Fruit fly (Drosophila melanogaster): ENCODE measurements around the gene Dyro.
A peak's percentile ranks its signal among the peaks of the same experiment; 100 is the strongest.

Gene Dyro

DNA sequence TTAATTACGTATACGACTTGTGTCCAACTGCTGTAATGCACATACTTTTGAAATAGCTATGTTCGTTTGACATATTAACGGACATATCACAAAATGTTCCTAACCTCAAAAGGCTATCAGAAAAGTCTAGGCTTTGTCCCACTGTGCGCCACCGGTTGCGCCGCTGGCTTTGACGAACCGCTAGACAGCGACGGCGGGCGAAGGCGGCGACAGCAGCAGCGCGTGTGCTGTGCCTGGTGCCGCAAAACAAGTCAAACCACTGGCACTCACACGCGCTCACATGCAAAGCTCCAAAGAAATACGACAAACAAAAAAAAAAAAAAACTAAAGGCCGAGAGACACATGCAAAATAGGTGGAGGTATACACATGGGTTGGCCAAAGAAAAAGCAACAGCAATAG is 2.3 kb downstream of the Dyro start (continued):
- TF ChIP-seq sens (GFP tag) = peak; percentile 62
- peak; percentile 75 for TF ChIP-seq Rfx (GFP tag; IDR thresholded peaks at IDR 0.05)
- no peak for TF ChIP-seq HLHmδ (GFP tag; optimal IDR thresholded peaks at IDR 0.05)
- no peak for TF ChIP-seq CG6813 (GFP tag; optimal IDR thresholded peaks at IDR 0.05)
- no peak for TF ChIP-seq CG8089 (GFP tag; optimal IDR thresholded peaks at IDR 0.05)
- no peak for TF ChIP-seq CG1792 (GFP tag; optimal IDR thresholded peaks at IDR 0.05)
- TF ChIP-seq Chrac-16 (GFP tag; optimal IDR thresholded peaks at IDR 0.05) = no peak
- TF ChIP-seq CG9609 (GFP tag; optimal IDR thresholded peaks at IDR 0.05) = no peak
- TF ChIP-seq ssp (GFP tag; IDR thresholded peaks at IDR 0.05) = no peak
- TF ChIP-seq sob (GFP tag; IDR thresholded peaks at IDR 0.05) = peak; percentile 69
- no peak for TF ChIP-seq CG42726 (GFP tag; IDR thresholded peaks at IDR 0.05; ENCODE audit: partially characterized antibody)
- peak; percentile 58; the same call in 1 of the 3 replicates for TF ChIP-seq ci (GFP tag; IDR thresholded peaks at IDR 0.05)
- no peak for TF ChIP-seq crp (GFP tag; optimal IDR thresholded peaks at IDR 0.05)
- TF ChIP-seq CG11504 (tag; optimal IDR thresholded peaks at IDR 0.05) = peak; percentile 43
- no peak for TF ChIP-seq CG15601 (tag; optimal IDR thresholded peaks at IDR 0.05)
- no peak for TF ChIP-seq MESR4 (GFP tag; optimal IDR thresholded peaks at IDR 0.05)
- TF ChIP-seq Side (GFP tag; optimal IDR thresholded peaks at IDR 0.05) = no peak
- no peak for TF ChIP-seq Bgb (GFP tag; IDR thresholded peaks at IDR 0.05; ENCODE audit: partially characterized antibody)
- TF ChIP-seq Lpt (GFP tag; optimal IDR thresholded peaks at IDR 0.05) = no peak
- TF ChIP-seq br (optimal IDR thresholded peaks at IDR 0.05) = no peak
- peak in 1 of 2 experiments; percentile 9 for TF ChIP-seq Pdp1 (GFP tag; optimal IDR thresholded peaks at IDR 0.05)
- no peak for TF ChIP-seq CG9437 (GFP tag; optimal IDR thresholded peaks at IDR 0.05)
- TF ChIP-seq CG30431 (GFP tag; optimal IDR thresholded peaks at IDR 0.05) = peak; percentile 1
- no peak for TF ChIP-seq CG13296 (GFP tag; optimal IDR thresholded peaks at IDR 0.05)
- 0 out of 3 replicates have a peak, but pooled peaks have one; percentile 18 for TF ChIP-seq ase (GFP tag; IDR thresholded peaks at IDR 0.05)
- TF ChIP-seq BtbVII (GFP tag; optimal IDR thresholded peaks at IDR 0.05) = no peak
- no peak for TF ChIP-seq twi (tag; optimal IDR thresholded peaks at IDR 0.05)
- TF ChIP-seq HmgZ (tag; optimal IDR thresholded peaks at IDR 0.05) = no peak
- no peak for TF ChIP-seq chif (GFP tag; optimal IDR thresholded peaks at IDR 0.05)
- TF ChIP-seq bcd (GFP tag; optimal IDR thresholded peaks at IDR 0.05) = no peak
- no peak for TF ChIP-seq Bteb2 (GFP tag; optimal IDR thresholded peaks at IDR 0.05)
- no peak for TF ChIP-seq CG12744 (GFP tag; optimal IDR thresholded peaks at IDR 0.05)
- TF ChIP-seq CG3995 (GFP tag; optimal IDR thresholded peaks at IDR 0.05) = peak; percentile 3
- no peak for TF ChIP-seq Jarid2 (GFP tag; optimal IDR thresholded peaks at IDR 0.05)
- TF ChIP-seq CG9727 (GFP tag; optimal IDR thresholded peaks at IDR 0.05) = no peak
- peak; percentile 43 for TF ChIP-seq lmd (GFP tag; IDR thresholded peaks at IDR 0.05)
- no peak for TF ChIP-seq shn (GFP tag; optimal IDR thresholded peaks at IDR 0.05)
- no peak for TF ChIP-seq CG1233 (GFP tag; optimal IDR thresholded peaks at IDR 0.05)
- TF ChIP-seq Sry-δ (GFP tag; optimal IDR thresholded peaks at IDR 0.05) = no peak
- no peak for TF ChIP-seq CG7556 (GFP tag; optimal IDR thresholded peaks at IDR 0.05)
- no peak for TF ChIP-seq Abd-B (GFP tag; optimal IDR thresholded peaks at IDR 0.05)
- no peak for TF ChIP-seq tll (GFP tag; optimal IDR thresholded peaks at IDR 0.05)
- no peak for TF ChIP-seq Sin3A (optimal IDR thresholded peaks at IDR 0.05)
- no peak for TF ChIP-seq danr (GFP tag; IDR thresholded peaks at IDR 0.05)
- no peak for TF ChIP-seq Eip74EF (GFP tag; optimal IDR thresholded peaks at IDR 0.05)
- TF ChIP-seq PHDP (tag; optimal IDR thresholded peaks at IDR 0.05) = no peak
- no peak for TF ChIP-seq Dref (GFP tag; IDR thresholded peaks at IDR 0.05)
- TF ChIP-seq Poxn (GFP tag; IDR thresholded peaks at IDR 0.05) = peak; percentile 23; the same call in 1 of the 2 replicates
- no peak for TF ChIP-seq bowl (GFP tag; IDR thresholded peaks at IDR 0.05)
- no peak for TF ChIP-seq CG31365 (tag; optimal IDR thresholded peaks at IDR 0.05)
- TF ChIP-seq Ada2b (GFP tag; IDR thresholded peaks at IDR 0.05) = no peak; the same call in 1 of the 2 replicates
- peak; percentile 34 for TF ChIP-seq Drgx (GFP tag; IDR thresholded peaks at IDR 0.05)

Measured in whole organism, embryonic.